Worm (Caenorhabditis elegans) whole organism, L4 larva: ENCODE data around the gene snr-4.

Source experiments
- F26F4.8 ChIP-seq: fragments of 200-800 bp; sonication (Bioruptor generic); conservative IDR thresholded peaks from 2 replicates; pipeline ENCODE4 v1.3.6; 2022; ENCODE audit warnings: missing genetic modification characterization, missing compliant biosample characterization
- T26A8.4 ChIP-seq: fragments of 200-800 bp; sonication (Bioruptor generic); IDR thresholded peaks from 2 replicates; pipeline ENCODE4 v1.3.6; 2022; ENCODE audit warnings: missing genetic modification characterization, missing compliant biosample characterization
- Y5F2A.4 ChIP-seq: fragments of 200-800 bp; sonication (Bioruptor generic); optimal IDR thresholded peaks from 2 replicates; lab custom pipeline; 2018; ENCODE audit warnings: mild to moderate bottlenecking, missing genetic modification characterization, missing compliant biosample characterization
- aha-1 ChIP-seq: fragments of 150-350 bp; peaks from one replicate; lab custom pipeline; 2014; ENCODE audit warnings: missing biosample characterization, missing genetic modification characterization
- aly-2 ChIP-seq: sonication (generic microtip); optimal IDR thresholded peaks from 2 replicates; lab custom pipeline; 2018; ENCODE audit warnings: missing biosample characterization, missing genetic modification characterization
- ama-1 ChIP-seq: fragments of 150-350 bp; optimal IDR thresholded peaks from 2 replicates; lab custom pipeline; 2014; ENCODE audit warnings: inconsistent platforms, mixed read lengths
- arid-1 ChIP-seq: fragments of 200-800 bp; sonication (Bioruptor generic); conservative IDR thresholded peaks from 2 replicates; pipeline ENCODE4 v1.3.6; 2022; ENCODE audit warnings: missing genetic modification reagents, missing genetic modification characterization, missing compliant biosample characterization
- attf-4 ChIP-seq: sonication (generic microtip); optimal IDR thresholded peaks from 3 replicates; lab custom pipeline; 2017; ENCODE audit warnings: missing biosample characterization, missing genetic modification characterization
- ceh-28 ChIP-seq: fragments of 150-350 bp; optimal IDR thresholded peaks from 2 replicates; lab custom pipeline; 2014; ENCODE audit warnings: missing biosample characterization, missing genetic modification reagents, missing genetic modification characterization
- ceh-32 ChIP-seq: sonication (generic microtip); optimal IDR thresholded peaks from 2 replicates; lab custom pipeline; 2016; ENCODE audit warnings: mild to moderate bottlenecking, missing genetic modification characterization, missing compliant biosample characterization; ENCODE audit not compliant: poor library complexity
- ceh-44 ChIP-seq: fragments of 200-800 bp; sonication (Bioruptor generic); IDR thresholded peaks from 2 replicates; pipeline ENCODE4 v1.3.6; 2022; ENCODE audit warnings: missing genetic modification reagents, missing genetic modification characterization, missing compliant biosample characterization
- cey-2 ChIP-seq: sonication (generic microtip); optimal IDR thresholded peaks from 3 replicates; lab custom pipeline; 2017; ENCODE audit warnings: missing genetic modification characterization, mild to moderate bottlenecking, missing compliant biosample characterization, antibody characterized with exemption, borderline replicate concordance; ENCODE audit not compliant: insufficient read depth
- ctbp-1 ChIP-seq: fragments of 200-800 bp; sonication (Bioruptor generic); IDR thresholded peaks from 2 replicates; pipeline ENCODE4 v1.3.6; 2022; ENCODE audit warnings: missing genetic modification reagents, missing genetic modification characterization, missing compliant biosample characterization
- daf-16 ChIP-seq, 3 experiments: sonication (generic microtip); optimal IDR thresholded peaks; 2 replicates each; lab custom pipeline; 2016 to 2017; ENCODE audit warnings: missing genetic modification characterization in 3 of 3, missing genetic modification reagents in 3 of 3, mild to moderate bottlenecking in 2 of 3, missing compliant biosample characterization in 2 of 3, missing biosample characterization in 1 of 3, moderate library complexity in 1 of 3
- daf-19 ChIP-seq: fragments of 200-800 bp; sonication (Bioruptor generic); conservative IDR thresholded peaks from 2 replicates; pipeline ENCODE4 v1.3.6; 2022; ENCODE audit warnings: missing genetic modification characterization, missing compliant biosample characterization
- daf-8 ChIP-seq: fragments of 200-800 bp; sonication (Bioruptor generic); IDR thresholded peaks from 2 replicates; pipeline ENCODE4 v1.3.6; 2022; ENCODE audit warnings: missing genetic modification characterization, missing compliant biosample characterization
- dmd-6 ChIP-seq: fragments of 200-800 bp; sonication (Bioruptor generic); IDR thresholded peaks from 2 replicates; pipeline ENCODE4 v1.3.6; 2022; ENCODE audit warnings: missing genetic modification reagents, missing genetic modification characterization, missing compliant biosample characterization
- duxl-1 ChIP-seq: sonication (generic microtip); optimal IDR thresholded peaks from 2 replicates; lab custom pipeline; 2016; ENCODE audit warnings: mild to moderate bottlenecking, missing genetic modification characterization, moderate library complexity, missing compliant biosample characterization; ENCODE audit not compliant: poor library complexity
- dve-1 ChIP-seq: sonication (generic microtip); optimal IDR thresholded peaks from 2 replicates; lab custom pipeline; 2017; ENCODE audit warnings: antibody characterized with exemption, mild to moderate bottlenecking, missing genetic modification characterization, missing compliant biosample characterization; ENCODE audit not compliant: insufficient read depth
- hlh-11 ChIP-seq: fragments of 200-800 bp; sonication (Bioruptor generic); optimal IDR thresholded peaks from 2 replicates; lab custom pipeline; 2018; ENCODE audit warnings: mild to moderate bottlenecking, missing genetic modification characterization, missing compliant biosample characterization
- hlh-30 ChIP-seq: sonication (generic microtip); optimal IDR thresholded peaks from 2 replicates; lab custom pipeline; 2017; ENCODE audit warnings: antibody characterized with exemption, mild to moderate bottlenecking, missing genetic modification characterization, missing compliant biosample characterization; ENCODE audit not compliant: insufficient read depth
- hmg-1.1 ChIP-seq: fragments of 200-800 bp; sonication (Bioruptor generic); IDR thresholded peaks from 2 replicates; pipeline ENCODE4 v1.3.6; 2022; ENCODE audit warnings: missing genetic modification reagents, missing genetic modification characterization, missing compliant biosample characterization
- lim-7 ChIP-seq: fragments of 200-800 bp; sonication (Bioruptor generic); IDR thresholded peaks from 2 replicates; pipeline ENCODE4 v1.3.6; 2022; ENCODE audit warnings: missing genetic modification characterization, missing compliant biosample characterization
- lin-38 ChIP-seq: fragments of 200-800 bp; sonication (Bioruptor generic); IDR thresholded peaks from 2 replicates; pipeline ENCODE4 v1.3.6; 2022; ENCODE audit warnings: missing genetic modification reagents, missing genetic modification characterization, missing compliant biosample characterization
- lin-39 ChIP-seq: fragments of 150-350 bp; optimal IDR thresholded peaks from 2 replicates; lab custom pipeline; 2014; ENCODE audit warnings: missing biosample characterization, missing genetic modification reagents, missing genetic modification characterization
- lsy-2 ChIP-seq, 2 experiments: fragments of 150-350 bp in 1 of 2; sonication (generic microtip) in 1 of 2; optimal IDR thresholded peaks; 2 replicates each; lab custom pipeline; 2014 to 2017; ENCODE audit warnings: missing biosample characterization in 2 of 2, missing genetic modification characterization in 2 of 2
- mdl-1 ChIP-seq, 2 experiments: fragments of 150-350 bp in 1 of 2; sonication (generic microtip) in 1 of 2; optimal IDR thresholded peaks; 2 replicates each; lab custom pipeline; 2014 to 2017; ENCODE audit warnings: missing biosample characterization in 2 of 2, missing genetic modification characterization in 2 of 2
- mdt-29 ChIP-seq: fragments of 200-800 bp; sonication (Bioruptor generic); IDR thresholded peaks from 2 replicates; pipeline ENCODE4 v1.3.6; 2022; ENCODE audit warnings: missing genetic modification reagents, missing genetic modification characterization, missing compliant biosample characterization
- mep-1 ChIP-seq: fragments of 150-350 bp; sonication (generic microtip); optimal IDR thresholded peaks from 3 replicates; lab custom pipeline; 2014; ENCODE audit warnings: missing biosample characterization, missing genetic modification characterization
- mxl-2 ChIP-seq: fragments of 200-800 bp; sonication (Bioruptor generic); conservative IDR thresholded peaks from 2 replicates; pipeline ENCODE4 v1.3.6; 2022; ENCODE audit warnings: missing genetic modification reagents, missing genetic modification characterization, missing compliant biosample characterization
- mxl-3 ChIP-seq: fragments of 200-800 bp; sonication (Bioruptor generic); optimal IDR thresholded peaks from 2 replicates; lab custom pipeline; 2018; ENCODE audit warnings: mild to moderate bottlenecking, missing genetic modification characterization, missing compliant biosample characterization
- nhr-111 ChIP-seq: fragments of 200-800 bp; sonication (Bioruptor generic); optimal IDR thresholded peaks from 2 replicates; lab custom pipeline; 2018; ENCODE audit warnings: mild to moderate bottlenecking, missing genetic modification characterization, missing compliant biosample characterization
- nhr-28 ChIP-seq: fragments of 150-350 bp; optimal IDR thresholded peaks from 2 replicates; lab custom pipeline; 2014; ENCODE audit warnings: missing biosample characterization, missing genetic modification characterization
- nhr-42 ChIP-seq: fragments of 200-800 bp; sonication (Bioruptor generic); IDR thresholded peaks from 2 replicates; pipeline ENCODE4 v1.3.6; 2022; ENCODE audit warnings: missing genetic modification characterization, missing compliant biosample characterization
- nhr-48 ChIP-seq: sonication (generic microtip); optimal IDR thresholded peaks from 2 replicates; lab custom pipeline; 2016; ENCODE audit warnings: mild to moderate bottlenecking, missing genetic modification characterization, missing compliant biosample characterization
- nhr-6 ChIP-seq: fragments of 150-350 bp; optimal IDR thresholded peaks from 2 replicates; lab custom pipeline; 2014; ENCODE audit warnings: missing biosample characterization, missing genetic modification characterization
- php-3 ChIP-seq: fragments of 200-800 bp; sonication (Bioruptor generic); IDR thresholded peaks from 2 replicates; pipeline ENCODE4 v1.3.6; 2022; ENCODE audit warnings: missing genetic modification reagents, missing genetic modification characterization, missing compliant biosample characterization
- pqm-1 ChIP-seq: sonication (generic microtip); optimal IDR thresholded peaks from 2 replicates; lab custom pipeline; 2017; ENCODE audit warnings: missing biosample characterization, missing genetic modification characterization
- sdz-12 ChIP-seq: fragments of 200-800 bp; sonication (Bioruptor generic); optimal IDR thresholded peaks from 2 replicates; lab custom pipeline; 2018; ENCODE audit warnings: mild to moderate bottlenecking, missing genetic modification characterization, missing compliant biosample characterization
- spr-1 ChIP-seq: sonication (generic microtip); optimal IDR thresholded peaks from 2 replicates; lab custom pipeline; 2016; ENCODE audit warnings: mild to moderate bottlenecking, missing genetic modification characterization, missing compliant biosample characterization
- zag-1 ChIP-seq: fragments of 150-350 bp; optimal IDR thresholded peaks from 2 replicates; lab custom pipeline; 2014; ENCODE audit warnings: missing biosample characterization, missing genetic modification characterization
- zfp-2 ChIP-seq: sonication (generic microtip); optimal IDR thresholded peaks from 2 replicates; lab custom pipeline; 2016; ENCODE audit warnings: mild to moderate bottlenecking, missing genetic modification characterization, missing compliant biosample characterization
- zip-2 ChIP-seq: fragments of 150-350 bp; optimal IDR thresholded peaks from 2 replicates; lab custom pipeline; 2014; ENCODE audit warnings: missing biosample characterization, missing genetic modification characterization
- ztf-7 ChIP-seq: fragments of 150-350 bp; optimal IDR thresholded peaks from 2 replicates; lab custom pipeline; 2014; ENCODE audit warnings: missing biosample characterization, missing genetic modification characterization

snr-4 gene

DNA sequence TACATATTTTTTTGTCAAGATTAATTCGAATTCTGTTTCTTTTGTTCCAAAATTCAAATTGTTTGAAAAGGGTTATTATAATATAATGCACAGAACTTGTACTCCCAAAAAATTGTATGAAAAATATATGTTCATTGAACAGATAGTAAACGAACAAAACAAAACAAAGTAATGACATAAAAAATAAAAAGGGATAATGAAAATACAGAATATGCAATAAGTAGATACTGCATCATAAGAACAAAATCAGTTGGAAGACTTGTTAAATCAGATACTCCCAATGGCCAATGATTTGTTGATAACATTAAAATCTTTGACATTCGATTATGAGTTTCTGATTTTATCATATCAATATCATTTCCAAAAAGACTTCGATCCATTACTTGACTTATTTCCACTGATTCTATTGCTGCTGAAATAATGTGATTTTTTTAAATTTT is 25.0 kb upstream of the snr-4 start (continued):
- TF ChIP-seq mep-1 (tag; lab: Kevin White, UChicago) (peak; percentile 41), arid-1 (GFP tag; lab: Robert Waterston, UW) (0 out of 2 replicates have a peak, but pooled peaks have one; percentile 37), ctbp-1 (GFP tag; lab: Robert Waterston, UW) (no peak), daf-19 (no peak), ceh-44 (no peak), aly-2 (tag; lab: Kevin White, UChicago) (no peak), F26F4.8 (GFP tag; lab: Robert Waterston, UW) (no peak), duxl-1 (tag; lab: Kevin White, UChicago) (no peak), Y5F2A.4 (GFP tag; lab: Kevin White, UChicago) (no peak), mxl-3 (GFP tag; lab: Kevin White, UChicago) (no peak)

DNA sequence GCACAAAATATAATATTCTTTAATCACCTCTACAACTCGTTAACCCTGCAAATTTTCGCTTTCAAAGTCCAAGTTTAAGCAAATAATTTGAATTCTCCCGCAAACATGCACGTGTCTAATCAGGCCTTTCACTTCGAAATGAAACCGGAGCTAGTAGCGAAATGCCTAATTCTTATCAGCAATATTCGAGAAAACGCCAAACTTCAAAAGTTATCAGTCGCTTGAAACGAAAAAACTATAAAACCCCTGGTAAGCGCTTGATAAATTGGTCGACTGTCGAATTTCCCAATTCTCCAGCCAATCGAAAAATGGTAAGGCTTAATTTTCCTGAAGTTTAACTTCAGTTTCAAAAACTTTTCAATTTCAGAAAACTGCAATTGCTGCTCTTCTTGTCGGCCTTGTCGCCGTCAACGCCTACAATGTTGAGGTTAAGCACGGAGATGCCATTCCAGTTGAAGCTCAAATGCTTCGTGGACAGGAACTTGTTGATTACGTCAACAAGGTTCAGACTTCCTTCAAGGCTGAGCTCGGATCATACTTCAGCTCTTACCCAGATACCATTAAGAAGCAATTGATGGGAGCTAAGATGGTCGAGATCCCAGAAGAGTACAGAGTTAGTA is 23.5 kb upstream of the snr-4 start, which contains the start of gene cpr-9:
TSS of gene cpr-9 (plus strand) at position 188 of the 620 bp plus-strand sequence.
- no peak for TF ChIP-seq nhr-111 (GFP tag; lab: Kevin White, UChicago)
- TF ChIP-seq hlh-11 (tag; lab: Kevin White, UChicago), result peak; percentile 41
- TF ChIP-seq pqm-1 (tag; lab: Kevin White, UChicago), result peak; percentile 50
- peak in 1 of 2 experiments; percentile 44 for TF ChIP-seq mdl-1 (tag; optimal IDR thresholded peaks at IDR 0.05; lab: Kevin White, UChicago)
- no peak for TF ChIP-seq daf-16 (GFP tag; optimal IDR thresholded peaks at IDR 0.05; lab: Kevin White, UChicago)
- peak; percentile 65 for TF ChIP-seq daf-16 (tag; optimal IDR thresholded peaks at IDR 0.05; lab: Kevin White, UChicago)
- peak; percentile 56 for TF ChIP-seq dmd-6 (GFP tag; lab: Robert Waterston, UW)
- TF ChIP-seq spr-1 (tag; lab: Kevin White, UChicago), result no peak
- TF ChIP-seq mdt-29 (GFP tag; lab: Robert Waterston, UW), result peak; percentile 57; the same call in 1 of the 2 replicates
- peak; percentile 77 for TF ChIP-seq dve-1
- TF ChIP-seq lsy-2 (tag; optimal IDR thresholded peaks at IDR 0.05; lab: Kevin White, UChicago), result peak in 1 of 2 experiments; percentile 20
- TF ChIP-seq mxl-3 (GFP tag; lab: Kevin White, UChicago), result no peak
- TF ChIP-seq ama-1 (lab: Kevin White, UChicago), result peak; percentile 45
- TF ChIP-seq zag-1 (tag; lab: Kevin White, UChicago), result no peak
- TF ChIP-seq nhr-28 (tag; lab: Kevin White, UChicago), result peak; percentile 55
- peak; percentile 73 for TF ChIP-seq aha-1 (tag; lab: Kevin White, UChicago)
- TF ChIP-seq T26A8.4, result peak; percentile 67
- no peak for TF ChIP-seq mep-1 (tag; lab: Kevin White, UChicago)
- TF ChIP-seq nhr-6 (tag; lab: Kevin White, UChicago), result peak; percentile 28
- TF ChIP-seq hlh-30, result peak; percentile 19
- TF ChIP-seq nhr-42 (GFP tag; lab: Robert Waterston, UW), result 0 out of 2 replicates have a peak, but pooled peaks have one; percentile 10
- TF ChIP-seq php-3 (GFP tag; lab: Robert Waterston, UW), result peak; percentile 40; the same call in 1 of the 2 replicates

DNA sequence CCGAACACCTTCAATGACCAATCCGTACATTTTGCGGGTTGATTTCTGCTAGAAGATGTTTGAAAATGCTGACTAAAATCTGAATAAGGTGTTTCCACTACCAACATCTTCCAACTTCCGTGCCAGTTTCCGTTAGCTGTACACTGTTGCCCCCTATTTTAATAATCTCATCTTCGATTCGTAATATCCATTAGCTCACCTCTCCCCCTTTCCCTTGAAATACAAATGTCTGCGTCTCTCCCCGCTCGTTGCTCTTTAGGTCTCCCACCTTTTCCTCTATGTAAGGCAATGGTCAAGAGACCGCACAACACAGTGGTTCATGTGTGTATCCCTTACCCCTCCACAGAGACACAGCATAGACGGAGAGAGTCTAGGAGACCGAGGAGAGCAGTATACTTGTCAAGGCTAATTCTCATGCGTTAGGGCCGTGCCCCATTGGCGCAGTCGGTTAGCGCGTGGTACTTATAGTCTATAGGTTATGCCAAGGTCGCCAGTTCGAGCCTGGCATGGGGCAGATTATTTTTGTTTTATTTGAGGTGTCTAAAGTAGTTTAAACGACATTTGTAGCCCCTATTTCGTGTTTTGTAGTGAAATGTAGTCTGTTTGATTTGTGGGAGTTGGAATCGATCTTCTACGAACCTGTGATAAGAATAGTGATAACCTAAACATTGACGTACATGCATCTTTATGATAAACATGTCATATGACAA is 22.4 kb upstream of the snr-4 start, which contains the start of gene gcy-33:
TSS of gene gcy-33 (minus strand) at position 51 of the 710 bp plus-strand sequence.
- TF ChIP-seq ztf-7, result peak; percentile 84
- TF ChIP-seq zip-2, result peak; percentile 75
- TF ChIP-seq dmd-6 (GFP tag; lab: Robert Waterston, UW), result peak; percentile 89
- peak; percentile 86 for TF ChIP-seq nhr-48 (tag; lab: Kevin White, UChicago)
- TF ChIP-seq T26A8.4, result peak; percentile 92
- peak; percentile 64; the same call in 1 of the 2 replicates for TF ChIP-seq mxl-2 (GFP tag; lab: Robert Waterston, UW)
- peak; percentile 67 for TF ChIP-seq zfp-2
- TF ChIP-seq cey-2 (tag; lab: Kevin White, UChicago), result no peak
- TF ChIP-seq sdz-12, result peak; percentile 94
- TF ChIP-seq hmg-1.1 (GFP tag; lab: Robert Waterston, UW), result peak; percentile 98
- TF ChIP-seq mdl-1 (tag; optimal IDR thresholded peaks at IDR 0.05; lab: Kevin White, UChicago), result peak; percentile 44 to 79
- peak; percentile 38 for TF ChIP-seq ceh-32 (tag; lab: Kevin White, UChicago)
- peak; percentile 97 for TF ChIP-seq nhr-6 (tag; lab: Kevin White, UChicago)
- no peak for TF ChIP-seq ceh-28 (tag; lab: Kevin White, UChicago)
- no peak for TF ChIP-seq attf-4 (tag; lab: Kevin White, UChicago)
- peak; percentile 83 for TF ChIP-seq lin-38
- TF ChIP-seq lim-7 (GFP tag; lab: Robert Waterston, UW), result peak; percentile 93
- no peak for TF ChIP-seq daf-8 (GFP tag; lab: Robert Waterston, UW)
- TF ChIP-seq lin-39 (tag; lab: Kevin White, UChicago), result no peak
